Fruit fly (Drosophila melanogaster) whole organism, prepupa: Measurements from ENCODE around the gene Cp18.

ENCODE experiments used
- Blimp-1 ChIP-seq: fragments of 200-800 bp; sonication (Bioruptor generic); optimal IDR thresholded peaks from 3 replicates; lab custom pipeline; 2017; ENCODE audit warnings: missing biosample characterization, missing genetic modification characterization, mild to moderate bottlenecking, moderate library complexity, missing genetic modification reagents
- CG10631 ChIP-seq: fragments of 200-800 bp; sonication (Bioruptor generic); optimal IDR thresholded peaks from 2 replicates; lab custom pipeline; 2016; ENCODE audit warnings: missing biosample characterization, missing genetic modification characterization
- CG10669 ChIP-seq: fragments of 200-800 bp; sonication (Bioruptor generic); optimal IDR thresholded peaks from 3 replicates; lab custom pipeline; 2018; ENCODE audit warnings: missing biosample characterization, mild to moderate bottlenecking, missing genetic modification characterization, moderate library complexity
- CG11294 ChIP-seq: fragments of 200-800 bp; sonication (Bioruptor generic); IDR thresholded peaks from 2 replicates; pipeline ENCODE4 v1.3.6; 2022; ENCODE audit warnings: missing biosample characterization, missing genetic modification characterization
- CG11762 ChIP-seq: fragments of 200-800 bp; sonication (Bioruptor generic); optimal IDR thresholded peaks from 3 replicates; lab custom pipeline; 2016; ENCODE audit warnings: missing biosample characterization, missing genetic modification characterization; ENCODE audit not compliant: insufficient read depth
- CG11902 ChIP-seq: fragments of 200-800 bp; sonication (Bioruptor generic); optimal IDR thresholded peaks from 3 replicates; lab custom pipeline; 2016; ENCODE audit warnings: missing biosample characterization, missing genetic modification characterization
- CG15336 ChIP-seq: fragments of 200-800 bp; sonication (Bioruptor generic); IDR thresholded peaks from 2 replicates; pipeline ENCODE4 v1.3.6; 2022; ENCODE audit warnings: missing biosample characterization, missing genetic modification characterization
- CG1621 ChIP-seq: fragments of 200-800 bp; sonication (Bioruptor generic); optimal IDR thresholded peaks from 3 replicates; lab custom pipeline; 2018; ENCODE audit warnings: missing biosample characterization, mild to moderate bottlenecking, missing genetic modification characterization
- CG16779 ChIP-seq: fragments of 200-800 bp; sonication (Bioruptor generic); optimal IDR thresholded peaks from 3 replicates; lab custom pipeline; 2017; ENCODE audit warnings: missing biosample characterization, mild to moderate bottlenecking, missing genetic modification characterization
- CG3032 ChIP-seq: fragments of 200-800 bp; optimal IDR thresholded peaks from 2 replicates; lab custom pipeline; 2019; ENCODE audit warnings: missing biosample characterization, mild to moderate bottlenecking, missing genetic modification characterization, moderate library complexity
- CG31627 ChIP-seq: fragments of 200-800 bp; sonication (Bioruptor generic); optimal IDR thresholded peaks from 3 replicates; lab custom pipeline; 2016; ENCODE audit warnings: missing biosample characterization, missing genetic modification characterization
- CG32006 ChIP-seq: fragments of 200-800 bp; sonication (Bioruptor generic); optimal IDR thresholded peaks from 3 replicates; lab custom pipeline; 2017; ENCODE audit warnings: missing biosample characterization, mild to moderate bottlenecking, missing genetic modification characterization
- CG34406 ChIP-seq: fragments of 200-800 bp; sonication (Bioruptor generic); optimal IDR thresholded peaks from 3 replicates; lab custom pipeline; 2016; ENCODE audit warnings: missing biosample characterization, missing genetic modification characterization
- CG3919 ChIP-seq: fragments of 200-800 bp; sonication (Bioruptor generic); optimal IDR thresholded peaks from 3 replicates; lab custom pipeline; 2016; ENCODE audit warnings: missing biosample characterization, missing genetic modification characterization
- CG4318 ChIP-seq: fragments of 200-800 bp; sonication (Bioruptor generic); optimal IDR thresholded peaks from 3 replicates; lab custom pipeline; 2017; ENCODE audit warnings: missing biosample characterization, mild to moderate bottlenecking, missing genetic modification characterization
- CG6163 ChIP-seq: fragments of 200-800 bp; sonication (Bioruptor generic); IDR thresholded peaks from 3 replicates; pipeline ENCODE4 v1.3.6; 2022; ENCODE audit warnings: missing biosample characterization, missing genetic modification characterization
- CG6792 ChIP-seq: fragments of 200-800 bp; sonication (Bioruptor generic); optimal IDR thresholded peaks from 3 replicates; lab custom pipeline; 2016; ENCODE audit warnings: missing biosample characterization, missing genetic modification characterization
- CG6808 ChIP-seq: fragments of 200-800 bp; sonication (Bioruptor generic); optimal IDR thresholded peaks from 3 replicates; lab custom pipeline; 2017; ENCODE audit warnings: missing biosample characterization, missing genetic modification characterization, mild to moderate bottlenecking, moderate library complexity, missing genetic modification reagents
- CG7368 ChIP-seq: fragments of 200-800 bp; sonication (Bioruptor generic); optimal IDR thresholded peaks from 3 replicates; lab custom pipeline; 2016; ENCODE audit warnings: missing biosample characterization, missing genetic modification characterization
- CG8119 ChIP-seq: fragments of 200-800 bp; sonication (Bioruptor generic); IDR thresholded peaks from 3 replicates; pipeline ENCODE4 v1.3.6; 2022; ENCODE audit warnings: missing biosample characterization, missing genetic modification characterization
- CG8319 ChIP-seq: fragments of 200-800 bp; sonication (Bioruptor generic); optimal IDR thresholded peaks from 3 replicates; lab custom pipeline; 2016; ENCODE audit warnings: missing biosample characterization, missing genetic modification characterization
- CG8632 ChIP-seq: fragments of 200-800 bp; sonication (Bioruptor generic); optimal IDR thresholded peaks from 3 replicates; lab custom pipeline; 2016; ENCODE audit warnings: missing biosample characterization, missing genetic modification characterization
- CG9139 ChIP-seq: fragments of 200-800 bp; sonication (Bioruptor generic); optimal IDR thresholded peaks from 3 replicates; lab custom pipeline; 2017; ENCODE audit warnings: missing biosample characterization, mild to moderate bottlenecking, missing genetic modification characterization
- Eip75B ChIP-seq: fragments of 200-800 bp; sonication (Bioruptor generic); optimal IDR thresholded peaks from 3 replicates; lab custom pipeline; 2016; ENCODE audit warnings: missing biosample characterization, missing genetic modification characterization
- Eip78C ChIP-seq: fragments of 200-800 bp; sonication (Bioruptor generic); peaks from one replicate; lab custom pipeline; 2016; ENCODE audit warnings: missing biosample characterization, missing genetic modification characterization
- Eip93F ChIP-seq: fragments of 200-800 bp; sonication (Bioruptor generic); optimal IDR thresholded peaks from 2 replicates; lab custom pipeline; 2016; ENCODE audit warnings: missing biosample characterization, mild to moderate bottlenecking, missing genetic modification characterization
- Ets21C ChIP-seq: fragments of 200-800 bp; sonication (Bioruptor generic); optimal IDR thresholded peaks from 3 replicates; lab custom pipeline; 2016; ENCODE audit warnings: missing biosample characterization, missing genetic modification characterization
- Ets96B ChIP-seq: fragments of 200-800 bp; optimal IDR thresholded peaks from 2 replicates; lab custom pipeline; 2019; ENCODE audit warnings: missing biosample characterization, mild to moderate bottlenecking, missing genetic modification characterization, moderate library complexity
- Gug ChIP-seq: fragments of 200-800 bp; sonication (Bioruptor generic); IDR thresholded peaks from 2 replicates; pipeline ENCODE4 v1.3.6; 2022; ENCODE audit warnings: missing biosample characterization, missing genetic modification characterization
- Hr38 ChIP-seq: sonication (Bioruptor generic); optimal IDR thresholded peaks from 2 replicates; lab custom pipeline; 2016; ENCODE audit warnings: missing biosample characterization, missing genetic modification characterization
- Hr39 ChIP-seq: fragments of 200-800 bp; sonication (Bioruptor generic); optimal IDR thresholded peaks from 2 replicates; lab custom pipeline; 2016; ENCODE audit warnings: missing biosample characterization, missing genetic modification characterization
- Lpt ChIP-seq: fragments of 200-800 bp; sonication (Bioruptor generic); optimal IDR thresholded peaks from 3 replicates; lab custom pipeline; 2016; ENCODE audit warnings: missing biosample characterization, missing genetic modification characterization
- Met ChIP-seq: fragments of 200-800 bp; sonication (Bioruptor generic); optimal IDR thresholded peaks from 3 replicates; lab custom pipeline; 2016; ENCODE audit warnings: missing biosample characterization, missing genetic modification characterization
- OdsH ChIP-seq: fragments of 200-800 bp; sonication (Bioruptor generic); optimal IDR thresholded peaks from 3 replicates; lab custom pipeline; 2016; ENCODE audit warnings: missing biosample characterization, missing genetic modification characterization
- Sox14 ChIP-seq: fragments of 200-800 bp; sonication (Bioruptor generic); optimal IDR thresholded peaks from 3 replicates; lab custom pipeline; 2016; ENCODE audit warnings: missing biosample characterization, missing genetic modification characterization
- achi ChIP-seq: fragments of 200-800 bp; sonication (Bioruptor generic); optimal IDR thresholded peaks from 3 replicates; lab custom pipeline; 2016; ENCODE audit warnings: missing biosample characterization, missing genetic modification characterization
- acj6 ChIP-seq: fragments of 200-800 bp; sonication (Bioruptor generic); optimal IDR thresholded peaks from 3 replicates; lab custom pipeline; 2016; ENCODE audit warnings: missing biosample characterization, missing genetic modification characterization
- dsx ChIP-seq: fragments of 200-800 bp; optimal IDR thresholded peaks from 3 replicates; lab custom pipeline; 2019; ENCODE audit warnings: missing biosample characterization, mild to moderate bottlenecking, missing genetic modification characterization, moderate library complexity; ENCODE audit not compliant: poor library complexity, severe bottlenecking
- eg ChIP-seq: fragments of 200-800 bp; sonication (Bioruptor generic); IDR thresholded peaks from 3 replicates; pipeline ENCODE4 v1.3.6; 2022; ENCODE audit warnings: missing biosample characterization, missing genetic modification characterization
- esn ChIP-seq: fragments of 200-800 bp; sonication (Bioruptor generic); optimal IDR thresholded peaks from 2 replicates; lab custom pipeline; 2016; ENCODE audit warnings: missing biosample characterization, mild to moderate bottlenecking, missing genetic modification characterization, moderate library complexity
- fd59A ChIP-seq: fragments of 200-800 bp; sonication (Bioruptor generic); optimal IDR thresholded peaks from 2 replicates; lab custom pipeline; 2017; ENCODE audit warnings: missing biosample characterization, mild to moderate bottlenecking, missing genetic modification characterization, missing genetic modification reagents
- fd85E ChIP-seq: fragments of 200-800 bp; sonication (Bioruptor generic); optimal IDR thresholded peaks from 3 replicates; lab custom pipeline; 2016; ENCODE audit warnings: missing biosample characterization, missing genetic modification characterization
- fkh ChIP-seq: fragments of 200-800 bp; sonication (Bioruptor generic); optimal IDR thresholded peaks from 3 replicates; lab custom pipeline; 2017; ENCODE audit warnings: missing biosample characterization, mild to moderate bottlenecking, missing genetic modification characterization, moderate library complexity
- lz ChIP-seq: fragments of 200-800 bp; sonication (Bioruptor generic); optimal IDR thresholded peaks from 3 replicates; lab custom pipeline; 2016; ENCODE audit warnings: missing biosample characterization, missing genetic modification characterization
- net ChIP-seq: fragments of 200-800 bp; sonication (Bioruptor generic); optimal IDR thresholded peaks from 3 replicates; lab custom pipeline; 2016; ENCODE audit warnings: missing biosample characterization, missing genetic modification characterization
- pdm3 ChIP-seq: fragments of 200-800 bp; sonication (Bioruptor generic); optimal IDR thresholded peaks from 3 replicates; lab custom pipeline; 2016; ENCODE audit warnings: missing biosample characterization, missing genetic modification characterization
- salr ChIP-seq, 2 experiments: fragments of 200-800 bp; sonication (Bioruptor generic); optimal IDR thresholded peaks; 3 replicates each; lab custom pipeline; 2016 to 2018; ENCODE audit warnings: missing biosample characterization in 2 of 2, missing genetic modification characterization in 2 of 2, mild to moderate bottlenecking in 1 of 2
- spab ChIP-seq: fragments of 200-800 bp; sonication (Bioruptor generic); optimal IDR thresholded peaks from 2 replicates; lab custom pipeline; 2017; ENCODE audit warnings: missing biosample characterization, mild to moderate bottlenecking, missing genetic modification characterization, missing genetic modification reagents
- ss ChIP-seq, 2 experiments: fragments of 200-800 bp; sonication (Bioruptor generic); optimal IDR thresholded peaks; 2 replicates in 1 of 2; 3 replicates in 1 of 2; lab custom pipeline; 2017 to 2018; ENCODE audit warnings: mild to moderate bottlenecking in 2 of 2, missing biosample characterization in 2 of 2, missing genetic modification characterization in 2 of 2, moderate library complexity in 1 of 2
- svp ChIP-seq: fragments of 200-800 bp; sonication (Bioruptor generic); peaks from one replicate; lab custom pipeline; 2016; ENCODE audit warnings: missing biosample characterization, missing genetic modification characterization
- topi ChIP-seq: fragments of 200-800 bp; sonication (Bioruptor generic); optimal IDR thresholded peaks from 3 replicates; lab custom pipeline; 2016; ENCODE audit warnings: missing biosample characterization, missing genetic modification characterization
- vri ChIP-seq: fragments of 200-800 bp; sonication (Bioruptor generic); optimal IDR thresholded peaks from 3 replicates; lab custom pipeline; 2016; ENCODE audit warnings: missing biosample characterization, mild to moderate bottlenecking, missing genetic modification characterization

Cp18 gene

dm6 chr3L:8696487-8696954 is 30.1 kb upstream of the Cp18 start:
- TF ChIP-seq CG31627 (GFP tag; lab: Kevin White, UChicago) (no peak), CG3919 (GFP tag; lab: Kevin White, UChicago) (peak; percentile 38), CG6808 (peak; percentile 56), ss (GFP tag; optimal IDR thresholded peaks at IDR 0.05; lab: Kevin White, UChicago) (peak; percentile 43 to 70), CG34406 (GFP tag; lab: Kevin White, UChicago) (peak; percentile 38), net (GFP tag; lab: Kevin White, UChicago) (peak; percentile 17), Hr38 (no peak), Hr39 (GFP tag; lab: Kevin White, UChicago) (no peak), CG16779 (no peak), Gug (peak; percentile 37; the same call in 1 of the 2 replicates), Ets96B (tag; lab: Kevin White, UChicago) (no peak), dsx (no peak), svp (GFP tag; lab: Kevin White, UChicago) (peak; percentile 98), acj6 (GFP tag; lab: Kevin White, UChicago) (peak; percentile 28), CG10669 (peak; percentile 10), Eip93F (peak; percentile 12), OdsH (GFP tag; lab: Kevin White, UChicago) (no peak), spab (GFP tag; lab: Kevin White, UChicago) (peak; percentile 36), CG10631 (peak; percentile 38), topi (GFP tag; lab: Kevin White, UChicago) (peak; percentile 33), Met (GFP tag; lab: Kevin White, UChicago) (peak; percentile 77), fd59A (no peak), pdm3 (peak; percentile 18), CG32006 (peak; percentile 19), Blimp-1 (GFP tag; lab: Kevin White, UChicago) (peak; percentile 6), Eip75B (GFP tag; lab: Kevin White, UChicago) (peak; percentile 2), eg (no peak), achi (no peak), lz (GFP tag; lab: Kevin White, UChicago) (no peak), Lpt (GFP tag; lab: Kevin White, UChicago) (peak; percentile 40), CG9139 (GFP tag; lab: Kevin White, UChicago) (peak; percentile 43), CG7368 (no peak), salr (GFP tag; optimal IDR thresholded peaks at IDR 0.05; lab: Kevin White, UChicago) (no peak), CG6792 (peak; percentile 35), CG11762 (GFP tag; lab: Kevin White, UChicago) (peak; percentile 6), fd85E (GFP tag; lab: Kevin White, UChicago) (no peak), vri (GFP tag; lab: Kevin White, UChicago) (peak; percentile 46), CG1621 (no peak), Sox14 (GFP tag; lab: Kevin White, UChicago) (peak; percentile 47), Eip78C (GFP tag; lab: Kevin White, UChicago) (peak; percentile 83), CG15336 (GFP tag; lab: Robert Waterston, UW) (0 out of 2 replicates have a peak, but pooled peaks have one; percentile 20), CG6163 (GFP tag; lab: Robert Waterston, UW) (peak; percentile 67; the same call in 2 of the 3 replicates), Ets21C (GFP tag; lab: Kevin White, UChicago) (no peak), CG4318 (no peak), CG8632 (GFP tag; lab: Kevin White, UChicago) (peak; percentile 33), CG3032 (tag; lab: Kevin White, UChicago) (no peak), CG11902 (no peak), esn (GFP tag; lab: Kevin White, UChicago) (peak; percentile 24), fkh (GFP tag; lab: Kevin White, UChicago) (peak; percentile 99), CG11294 (GFP tag; lab: Robert Waterston, UW) (no peak), CG8319 (GFP tag; lab: Kevin White, UChicago) (no peak), CG8119 (0 out of 3 replicates have a peak, but pooled peaks have one; percentile 36)
